Comparison of ENCODE assay signal across 3 worm cellular contexts in the genomic region with DNA sequence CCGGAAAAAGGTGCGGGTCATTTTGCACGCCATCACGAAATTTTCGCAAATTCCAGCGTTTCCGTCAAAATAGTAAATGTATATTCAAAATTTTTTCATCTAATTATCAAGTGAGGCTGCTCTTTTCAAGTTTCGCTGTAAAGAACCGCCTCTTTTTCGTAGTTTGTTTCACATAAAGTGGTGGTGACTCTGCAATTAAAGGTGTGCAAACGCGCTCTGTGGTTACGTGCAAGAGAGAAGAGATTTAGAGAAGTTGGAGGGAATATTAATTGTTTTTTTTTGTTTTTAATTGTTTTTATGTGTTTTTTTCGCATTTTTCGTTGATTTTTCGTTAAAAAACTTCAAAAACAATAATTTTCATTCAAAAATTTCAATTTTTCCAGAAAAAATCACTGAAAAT.
TF ChIP-seq lines count a peak whose summit lies in the region.

A gene (plus strand): TSS at position 384 of the 400 bp plus-strand sequence.

TF ChIP-seq in whole organism, L2 larva, 48 proteins besides CTCF, POLR2A, EP300 and RAD21 (continued from another document):
- TF ChIP-seq sma-3 (GFP tag; optimal IDR thresholded peaks at IDR 0.05; lab: Kevin White, UChicago) (peak; percentile 75), ceh-82 (tag; optimal IDR thresholded peaks at IDR 0.05; lab: Kevin White, UChicago) (no peak), gmeb-1 (tag; optimal IDR thresholded peaks at IDR 0.05; lab: Kevin White, UChicago) (peak; percentile 84), mab-5 (tag; optimal IDR thresholded peaks at IDR 0.05; lab: Kevin White, UChicago) (peak; percentile 94), elt-1 (tag; optimal IDR thresholded peaks at IDR 0.05; lab: Kevin White, UChicago) (no peak), nhr-129 (tag; optimal IDR thresholded peaks at IDR 0.05; lab: Kevin White, UChicago) (peak; percentile 75), sma-9 (GFP tag; optimal IDR thresholded peaks at IDR 0.05; lab: Kevin White, UChicago) (peak; percentile 65), sma-9 (tag; optimal IDR thresholded peaks at IDR 0.05; lab: Kevin White, UChicago) (no peak), lsy-2 (tag; optimal IDR thresholded peaks at IDR 0.05; lab: Kevin White, UChicago) (peak; percentile 53 to 88)

TF ChIP-seq in whole organism, L4 larva, 104 proteins besides CTCF, POLR2A, EP300 and RAD21 (continued from another document):
- no peak for TF ChIP-seq D1046.2 (GFP tag; IDR thresholded peaks at IDR 0.05; lab: Robert Waterston, UW)
- TF ChIP-seq ceh-82 (tag; optimal IDR thresholded peaks at IDR 0.05; lab: Kevin White, UChicago) = no peak
- no peak for TF ChIP-seq gei-8 (GFP tag; optimal IDR thresholded peaks at IDR 0.05; lab: Kevin White, UChicago)
- no peak for TF ChIP-seq ztf-7 (tag; optimal IDR thresholded peaks at IDR 0.05; lab: Kevin White, UChicago)
- no peak for TF ChIP-seq lin-1 (GFP tag; IDR thresholded peaks at IDR 0.05; lab: Robert Waterston, UW)
- TF ChIP-seq T20F7.1 (GFP tag; optimal IDR thresholded peaks at IDR 0.05; lab: Kevin White, UChicago) = no peak
- TF ChIP-seq fkh-10 (GFP tag; optimal IDR thresholded peaks at IDR 0.05; lab: Kevin White, UChicago) = peak; percentile 75
- TF ChIP-seq set-16 (GFP tag; IDR thresholded peaks at IDR 0.05; lab: Robert Waterston, UW) = no peak
- no peak for TF ChIP-seq mdl-1 (tag; optimal IDR thresholded peaks at IDR 0.05; lab: Kevin White, UChicago)
- no peak for TF ChIP-seq zag-1 (tag; optimal IDR thresholded peaks at IDR 0.05; lab: Kevin White, UChicago)
- no peak for TF ChIP-seq nhr-10 (tag; optimal IDR thresholded peaks at IDR 0.05; lab: Kevin White, UChicago)
- no peak for TF ChIP-seq spr-1 (tag; optimal IDR thresholded peaks at IDR 0.05; lab: Kevin White, UChicago)
- no peak for TF ChIP-seq ceh-28 (tag; optimal IDR thresholded peaks at IDR 0.05; lab: Kevin White, UChicago)
- no peak for TF ChIP-seq lin-29 (GFP tag; IDR thresholded peaks at IDR 0.05; lab: Robert Waterston, UW)
- no peak for TF ChIP-seq php-3 (GFP tag; IDR thresholded peaks at IDR 0.05; lab: Robert Waterston, UW)
- peak; percentile 70 for TF ChIP-seq mep-1 (tag; optimal IDR thresholded peaks at IDR 0.05; lab: Kevin White, UChicago)
- no peak for TF ChIP-seq nhr-41 (GFP tag; IDR thresholded peaks at IDR 0.05; lab: Robert Waterston, UW)
- TF ChIP-seq ZK337.2 (GFP tag; IDR thresholded peaks at IDR 0.05; lab: Robert Waterston, UW) = 0 out of 2 replicates have a peak, but pooled peaks have one; percentile 17
- no peak for TF ChIP-seq nhr-237 (tag; optimal IDR thresholded peaks at IDR 0.05; lab: Kevin White, UChicago)
- TF ChIP-seq unc-130 (GFP tag; optimal IDR thresholded peaks at IDR 0.05; lab: Kevin White, UChicago) = peak; percentile 40
- TF ChIP-seq nhr-25 (tag; optimal IDR thresholded peaks at IDR 0.05; lab: Kevin White, UChicago; ENCODE audit: borderline replicate concordance, insufficient read depth) = no peak
- TF ChIP-seq hmg-1.1 (GFP tag; IDR thresholded peaks at IDR 0.05; lab: Robert Waterston, UW) = peak; percentile 36; the same call in 1 of the 2 replicates
- TF ChIP-seq duxl-1 (tag; optimal IDR thresholded peaks at IDR 0.05; lab: Kevin White, UChicago; ENCODE audit: poor library complexity) = no peak
- TF ChIP-seq hlh-11 (tag; optimal IDR thresholded peaks at IDR 0.05; lab: Kevin White, UChicago) = peak; percentile 3
- TF ChIP-seq nhr-6 (tag; optimal IDR thresholded peaks at IDR 0.05; lab: Kevin White, UChicago) = peak; percentile 22
- no peak for TF ChIP-seq lin-39 (tag; optimal IDR thresholded peaks at IDR 0.05; lab: Kevin White, UChicago)
- no peak for TF ChIP-seq zip-2 (tag; optimal IDR thresholded peaks at IDR 0.05; lab: Kevin White, UChicago)
- TF ChIP-seq nhr-11 (tag; optimal IDR thresholded peaks at IDR 0.05; lab: Kevin White, UChicago) = peak; percentile 96
- no peak for TF ChIP-seq T26A8.4 (GFP tag; IDR thresholded peaks at IDR 0.05; lab: Robert Waterston, UW)
- 0 out of 2 replicates have a peak, but pooled peaks have one; percentile 11 for TF ChIP-seq ceh-44 (GFP tag; IDR thresholded peaks at IDR 0.05; lab: Robert Waterston, UW)
- TF ChIP-seq madf-9 (GFP tag; conservative IDR thresholded peaks at IDR 0.05; lab: Robert Waterston, UW) = no peak
- no peak for TF ChIP-seq Y5F2A.4 (GFP tag; optimal IDR thresholded peaks at IDR 0.05; lab: Kevin White, UChicago)
- no peak for TF ChIP-seq daf-16 (GFP tag; optimal IDR thresholded peaks at IDR 0.05; lab: Kevin White, UChicago)
- peak; percentile 56 for TF ChIP-seq daf-16 (tag; optimal IDR thresholded peaks at IDR 0.05; lab: Kevin White, UChicago)
- TF ChIP-seq nhr-76 (tag; optimal IDR thresholded peaks at IDR 0.05; lab: Kevin White, UChicago) = no peak
- no peak for TF ChIP-seq spr-3 (GFP tag; optimal IDR thresholded peaks at IDR 0.05; lab: Kevin White, UChicago)
- TF ChIP-seq lin-13 (GFP tag; optimal IDR thresholded peaks at IDR 0.05; lab: Kevin White, UChicago) = peak; percentile 86
- TF ChIP-seq nhr-77 (tag; optimal IDR thresholded peaks at IDR 0.05; lab: Kevin White, UChicago) = peak; percentile 92
- peak; percentile 90 for TF ChIP-seq mes-2 (tag; optimal IDR thresholded peaks at IDR 0.05; lab: Kevin White, UChicago; ENCODE audit: poor library complexity, severe bottlenecking)
- no peak for TF ChIP-seq Y105C5A.15 (GFP tag; IDR thresholded peaks at IDR 0.05; lab: Robert Waterston, UW)
- TF ChIP-seq hif-1 (tag; optimal IDR thresholded peaks at IDR 0.05; lab: Kevin White, UChicago) = peak in 1 of 2 experiments; percentile 71
- peak; percentile 24; the same call in 1 of the 2 replicates for TF ChIP-seq dmd-6 (GFP tag; IDR thresholded peaks at IDR 0.05; lab: Robert Waterston, UW)
- no peak for TF ChIP-seq zip-11 (GFP tag; IDR thresholded peaks at IDR 0.05; lab: Robert Waterston, UW)
- TF ChIP-seq hlh-30 (tag; optimal IDR thresholded peaks at IDR 0.05; lab: Kevin White, UChicago; ENCODE audit: insufficient read depth) = peak; percentile 41
- TF ChIP-seq sdz-12 (GFP tag; optimal IDR thresholded peaks at IDR 0.05; lab: Kevin White, UChicago) = no peak
- peak; percentile 71 for TF ChIP-seq nhr-28 (tag; optimal IDR thresholded peaks at IDR 0.05; lab: Kevin White, UChicago)
- peak; percentile 68 for TF ChIP-seq rbr-2 (tag; optimal IDR thresholded peaks at IDR 0.05; lab: Kevin White, UChicago)
- no peak for TF ChIP-seq saeg-2 (GFP tag; IDR thresholded peaks at IDR 0.05; lab: Robert Waterston, UW)
- TF ChIP-seq dpl-1 (GFP tag; optimal IDR thresholded peaks at IDR 0.05; lab: Kevin White, UChicago) = peak; percentile 80

TF ChIP-seq in whole organism, late embryonic, 69 proteins besides CTCF, POLR2A, EP300 and RAD21 (continued from another document):
- TF ChIP-seq ets-4 (tag; optimal IDR thresholded peaks at IDR 0.05; lab: Kevin White, UChicago) = peak; percentile 39
- no peak for TF ChIP-seq tbx-7 (tag; optimal IDR thresholded peaks at IDR 0.05; lab: Kevin White, UChicago)
- TF ChIP-seq sdc-2 (tag; optimal IDR thresholded peaks at IDR 0.05; lab: Kevin White, UChicago) = no peak
- TF ChIP-seq ceh-14 (tag; optimal IDR thresholded peaks at IDR 0.05; lab: Kevin White, UChicago) = peak; percentile 92
- TF ChIP-seq sox-4 (tag; optimal IDR thresholded peaks at IDR 0.05; lab: Kevin White, UChicago) = no peak
- no peak for TF ChIP-seq fkh-10 (GFP tag; optimal IDR thresholded peaks at IDR 0.05; lab: Kevin White, UChicago)
- peak; percentile 45 for TF ChIP-seq tbx-2 (tag; optimal IDR thresholded peaks at IDR 0.05; lab: Kevin White, UChicago)
- TF ChIP-seq elt-2 (tag; optimal IDR thresholded peaks at IDR 0.05; lab: Kevin White, UChicago) = peak; percentile 17
